Fruit fly (Drosophila melanogaster) whole organism, embryonic: Measurements from ENCODE around the gene CG1738.

ENCODE experiments used
- CG10366 ChIP-seq: fragments of 200-800 bp; sonication (Bioruptor generic); IDR thresholded peaks from 2 replicates; pipeline ENCODE4 v1.3.6; 2022; ENCODE audit warnings: missing biosample characterization, missing genetic modification characterization
- CG12155 ChIP-seq: fragments of 200-800 bp; sonication (Bioruptor generic); optimal IDR thresholded peaks from 3 replicates; lab custom pipeline; 2016; ENCODE audit warnings: missing biosample characterization, missing genetic modification characterization
- CG13894 ChIP-seq: fragments of 200-800 bp; sonication (Bioruptor generic); optimal IDR thresholded peaks from 3 replicates; lab custom pipeline; 2018; ENCODE audit warnings: missing biosample characterization, mild to moderate bottlenecking, missing genetic modification characterization, moderate library complexity
- CG14014 ChIP-seq: fragments of 200-800 bp; sonication (Bioruptor generic); IDR thresholded peaks from 2 replicates; pipeline ENCODE4 v1.3.6; 2022; ENCODE audit warnings: missing biosample characterization, missing genetic modification characterization
- CG15479 ChIP-seq: fragments of 200-800 bp; sonication (Bioruptor generic); optimal IDR thresholded peaks from 3 replicates; lab custom pipeline; 2019; ENCODE audit warnings: missing biosample characterization, mild to moderate bottlenecking, missing genetic modification characterization, moderate library complexity
- CG18262 ChIP-seq: fragments of 200-800 bp; optimal IDR thresholded peaks from 3 replicates; lab custom pipeline; 2019; ENCODE audit warnings: missing biosample characterization, mild to moderate bottlenecking, missing genetic modification characterization, moderate library complexity
- CG32532 ChIP-seq: fragments of 200-800 bp; sonication (Bioruptor generic); IDR thresholded peaks from 2 replicates; pipeline ENCODE4 v1.3.6; 2022; ENCODE audit warnings: missing biosample characterization, missing genetic modification characterization
- CG34422 ChIP-seq: fragments of 200-800 bp; sonication (Bioruptor generic); IDR thresholded peaks from 3 replicates; pipeline ENCODE4 v1.3.6; 2022; ENCODE audit warnings: missing biosample characterization, missing genetic modification characterization
- CG3847 ChIP-seq: fragments of 200-800 bp; sonication (Bioruptor generic); IDR thresholded peaks from 2 replicates; pipeline ENCODE4 v1.3.6; 2022; ENCODE audit warnings: missing biosample characterization, missing genetic modification characterization
- CG43689 ChIP-seq: fragments of 200-800 bp; sonication (Bioruptor generic); IDR thresholded peaks from 2 replicates; pipeline ENCODE4 v1.3.6; 2022; ENCODE audit warnings: missing biosample characterization, missing genetic modification characterization
- CG4707 ChIP-seq: fragments of 200-800 bp; sonication (Bioruptor generic); optimal IDR thresholded peaks from 2 replicates; lab custom pipeline; 2018; ENCODE audit warnings: missing biosample characterization, mild to moderate bottlenecking, missing genetic modification characterization, moderate library complexity
- CG5245 ChIP-seq: fragments of 200-800 bp; sonication (Bioruptor generic); optimal IDR thresholded peaks from 3 replicates; lab custom pipeline; 2016; ENCODE audit warnings: missing biosample characterization, missing genetic modification characterization
- CG7928 ChIP-seq: fragments of 200-800 bp; sonication (Bioruptor generic); optimal IDR thresholded peaks from 2 replicates; lab custom pipeline; 2017; ENCODE audit warnings: missing biosample characterization, mild to moderate bottlenecking, missing genetic modification characterization
- CG8359 ChIP-seq: fragments of 200-800 bp; sonication (Bioruptor generic); optimal IDR thresholded peaks from 2 replicates; lab custom pipeline; 2017; ENCODE audit warnings: missing biosample characterization, mild to moderate bottlenecking, missing genetic modification characterization, borderline replicate concordance
- CG9932 ChIP-seq: fragments of 200-800 bp; sonication (Bioruptor generic); IDR thresholded peaks from 2 replicates; pipeline ENCODE4 v1.3.6; 2022; ENCODE audit warnings: missing biosample characterization, missing genetic modification characterization
- Camta ChIP-seq: fragments of 200-800 bp; sonication (Bioruptor generic); optimal IDR thresholded peaks from 2 replicates; lab custom pipeline; 2016; ENCODE audit warnings: missing biosample characterization, missing genetic modification characterization
- Dip2 ChIP-seq: fragments of 200-800 bp; sonication (Bioruptor generic); IDR thresholded peaks from 2 replicates; pipeline ENCODE4 v1.3.6; 2022; ENCODE audit warnings: missing biosample characterization, missing genetic modification characterization
- Eip74EF ChIP-seq, 2 experiments: fragments of 200-800 bp in 1 of 2; fragments of >200 bp in 1 of 2; sonication (Bioruptor generic) in 1 of 2; optimal IDR thresholded peaks; 2 replicates each; lab custom pipeline; 2017 to 2019; ENCODE audit warnings: missing biosample characterization in 2 of 2, missing genetic modification characterization in 2 of 2, mild to moderate bottlenecking in 1 of 2, moderate library complexity in 1 of 2
- Ets97D ChIP-seq: fragments of 200-800 bp; sonication (Bioruptor generic); optimal IDR thresholded peaks from 3 replicates; lab custom pipeline; 2016; ENCODE audit warnings: missing biosample characterization, missing genetic modification characterization
- Hr51 ChIP-seq, 2 experiments: fragments of 200-800 bp; sonication (Bioruptor generic); optimal IDR thresholded peaks; 2 replicates in 1 of 2; 3 replicates in 1 of 2; lab custom pipeline; 2016 to 2018; ENCODE audit warnings: missing biosample characterization in 2 of 2, missing genetic modification characterization in 2 of 2, mild to moderate bottlenecking in 1 of 2, moderate library complexity in 1 of 2
- Hr78 ChIP-seq, 2 experiments: fragments of 200-800 bp in 1 of 2; fragments of >200 bp in 1 of 2; sonication (Bioruptor generic) in 1 of 2; optimal IDR thresholded peaks; 2 replicates each; lab custom pipeline; 2017 to 2019; ENCODE audit warnings: missing biosample characterization in 2 of 2, missing genetic modification characterization in 2 of 2, mild to moderate bottlenecking in 1 of 2, moderate library complexity in 1 of 2
- Lim3 ChIP-seq: fragments of 200-800 bp; sonication (Bioruptor generic); IDR thresholded peaks from 2 replicates; pipeline ENCODE4 v1.3.6; 2022; ENCODE audit warnings: missing biosample characterization, missing genetic modification characterization
- MBD-R2 ChIP-seq: fragments of 200-800 bp; sonication (Bioruptor generic); IDR thresholded peaks from 2 replicates; pipeline ENCODE4 v1.3.6; 2022; ENCODE audit warnings: missing biosample characterization, missing genetic modification characterization
- MTF-1 ChIP-seq: fragments of 200-800 bp; sonication (Bioruptor generic); optimal IDR thresholded peaks from 2 replicates; lab custom pipeline; 2018; ENCODE audit warnings: missing biosample characterization, mild to moderate bottlenecking, missing genetic modification characterization, borderline replicate concordance
- NC2α ChIP-seq: fragments of 200-800 bp; sonication (Bioruptor generic); optimal IDR thresholded peaks from 2 replicates; lab custom pipeline; 2016; ENCODE audit warnings: missing biosample characterization, missing genetic modification characterization
- NFAT ChIP-seq: fragments of 200-800 bp; sonication (Bioruptor generic); IDR thresholded peaks from 2 replicates; pipeline ENCODE4 v1.3.6; 2022; ENCODE audit warnings: missing biosample characterization, missing genetic modification characterization
- Nf-YB ChIP-seq: fragments of 200-800 bp; sonication (Bioruptor generic); optimal IDR thresholded peaks from 3 replicates; lab custom pipeline; 2019; ENCODE audit warnings: missing biosample characterization, mild to moderate bottlenecking, missing genetic modification characterization, moderate library complexity
- NfI ChIP-seq: fragments of 200-800 bp; sonication (Bioruptor generic); optimal IDR thresholded peaks from 3 replicates; lab custom pipeline; 2018; ENCODE audit warnings: missing biosample characterization, mild to moderate bottlenecking, missing genetic modification characterization, moderate library complexity
- Sry-δ ChIP-seq: fragments of 200-800 bp; sonication (Bioruptor generic); optimal IDR thresholded peaks from 2 replicates; lab custom pipeline; 2016; ENCODE audit warnings: missing biosample characterization, missing genetic modification characterization
- bcd ChIP-seq: fragments of 200-800 bp; sonication (Bioruptor generic); optimal IDR thresholded peaks from 2 replicates; lab custom pipeline; 2017; ENCODE audit warnings: missing biosample characterization, mild to moderate bottlenecking, missing genetic modification characterization
- ci ChIP-seq: fragments of 200-800 bp; sonication (Bioruptor generic); IDR thresholded peaks from 3 replicates; pipeline ENCODE4 v1.3.6; 2022; ENCODE audit warnings: missing biosample characterization, missing genetic modification characterization
- crp ChIP-seq, 2 experiments: fragments of 200-800 bp; sonication (Bioruptor generic); optimal IDR thresholded peaks; 2 replicates in 1 of 2; 3 replicates in 1 of 2; lab custom pipeline; 2017; ENCODE audit warnings: missing biosample characterization in 2 of 2, missing genetic modification characterization in 2 of 2, mild to moderate bottlenecking in 1 of 2, moderate library complexity in 1 of 2
- dimm ChIP-seq: fragments of 200-800 bp; sonication (Bioruptor generic); IDR thresholded peaks from 2 replicates; pipeline ENCODE4 v1.3.6; 2022; ENCODE audit warnings: missing biosample characterization, missing genetic modification characterization
- insv ChIP-seq, 2 experiments: fragments of 200-800 bp; sonication (Bioruptor generic); optimal IDR thresholded peaks; 3 replicates each; lab custom pipeline; 2016 to 2018; ENCODE audit warnings: missing biosample characterization in 2 of 2, missing genetic modification characterization in 2 of 2
- ken ChIP-seq: fragments of 200-800 bp; sonication (Bioruptor generic); IDR thresholded peaks from 3 replicates; pipeline ENCODE4 v1.3.6; 2022; ENCODE audit warnings: missing biosample characterization, missing genetic modification characterization
- mld ChIP-seq: fragments of 200-800 bp; sonication (Bioruptor generic); IDR thresholded peaks from 3 replicates; pipeline ENCODE4 v1.3.6; 2022; ENCODE audit warnings: missing biosample characterization, missing genetic modification characterization; ENCODE audit not compliant: partially characterized antibody
- nmo ChIP-seq: fragments of 200-800 bp; sonication (Bioruptor generic); optimal IDR thresholded peaks from 2 replicates; lab custom pipeline; 2018; ENCODE audit warnings: missing biosample characterization, mild to moderate bottlenecking, missing genetic modification characterization, moderate library complexity
- pnt ChIP-seq: fragments of 200-800 bp; sonication (Bioruptor generic); optimal IDR thresholded peaks from 3 replicates; lab custom pipeline; 2016; ENCODE audit warnings: missing biosample characterization, missing genetic modification characterization
- psq ChIP-seq: fragments of 200-800 bp; sonication (Bioruptor generic); optimal IDR thresholded peaks from 2 replicates; lab custom pipeline; 2017; ENCODE audit warnings: missing biosample characterization, missing genetic modification characterization
- rib ChIP-seq: fragments of 200-800 bp; sonication (Bioruptor generic); IDR thresholded peaks from 2 replicates; pipeline ENCODE4 v1.3.6; 2022; ENCODE audit warnings: missing biosample characterization, missing genetic modification characterization
- ro ChIP-seq: fragments of 200-800 bp; sonication (Bioruptor generic); IDR thresholded peaks from 2 replicates; pipeline ENCODE4 v1.3.6; 2022; ENCODE audit warnings: missing biosample characterization, missing genetic modification characterization
- sd ChIP-seq: fragments of 200-800 bp; sonication (Bioruptor generic); optimal IDR thresholded peaks from 3 replicates; lab custom pipeline; 2018; ENCODE audit warnings: missing biosample characterization, mild to moderate bottlenecking, missing genetic modification characterization, moderate library complexity
- slbo ChIP-seq: fragments of 200-800 bp; sonication (Bioruptor generic); IDR thresholded peaks from 2 replicates; pipeline ENCODE4 v1.3.6; 2022; ENCODE audit warnings: missing biosample characterization, missing genetic modification characterization
- stwl ChIP-seq: fragments of 200-800 bp; sonication (Bioruptor generic); optimal IDR thresholded peaks from 3 replicates; lab custom pipeline; 2018; ENCODE audit warnings: missing biosample characterization, mild to moderate bottlenecking, missing genetic modification characterization, moderate library complexity
- tll ChIP-seq, 2 experiments: fragments of 200-800 bp in 1 of 2; fragments of >200 bp in 1 of 2; sonication (Bioruptor generic) in 1 of 2; optimal IDR thresholded peaks; 2 replicates each; lab custom pipeline; 2017 to 2019; ENCODE audit warnings: missing biosample characterization in 2 of 2, missing genetic modification characterization in 2 of 2, mild to moderate bottlenecking in 1 of 2, moderate library complexity in 1 of 2
- trem ChIP-seq: fragments of 200-800 bp; optimal IDR thresholded peaks from 3 replicates; lab custom pipeline; 2019; ENCODE audit warnings: missing biosample characterization, mild to moderate bottlenecking, missing genetic modification characterization, moderate library complexity
- wor ChIP-seq: fragments of 200-800 bp; sonication (Bioruptor generic); IDR thresholded peaks from 2 replicates; pipeline ENCODE4 v1.3.6; 2022; ENCODE audit warnings: missing biosample characterization, missing genetic modification characterization
- zfh2 ChIP-seq: fragments of 200-800 bp; sonication (Bioruptor generic); optimal IDR thresholded peaks from 2 replicates; lab custom pipeline; 2016; ENCODE audit warnings: missing biosample characterization, missing genetic modification characterization

CG1738 gene

DNA sequence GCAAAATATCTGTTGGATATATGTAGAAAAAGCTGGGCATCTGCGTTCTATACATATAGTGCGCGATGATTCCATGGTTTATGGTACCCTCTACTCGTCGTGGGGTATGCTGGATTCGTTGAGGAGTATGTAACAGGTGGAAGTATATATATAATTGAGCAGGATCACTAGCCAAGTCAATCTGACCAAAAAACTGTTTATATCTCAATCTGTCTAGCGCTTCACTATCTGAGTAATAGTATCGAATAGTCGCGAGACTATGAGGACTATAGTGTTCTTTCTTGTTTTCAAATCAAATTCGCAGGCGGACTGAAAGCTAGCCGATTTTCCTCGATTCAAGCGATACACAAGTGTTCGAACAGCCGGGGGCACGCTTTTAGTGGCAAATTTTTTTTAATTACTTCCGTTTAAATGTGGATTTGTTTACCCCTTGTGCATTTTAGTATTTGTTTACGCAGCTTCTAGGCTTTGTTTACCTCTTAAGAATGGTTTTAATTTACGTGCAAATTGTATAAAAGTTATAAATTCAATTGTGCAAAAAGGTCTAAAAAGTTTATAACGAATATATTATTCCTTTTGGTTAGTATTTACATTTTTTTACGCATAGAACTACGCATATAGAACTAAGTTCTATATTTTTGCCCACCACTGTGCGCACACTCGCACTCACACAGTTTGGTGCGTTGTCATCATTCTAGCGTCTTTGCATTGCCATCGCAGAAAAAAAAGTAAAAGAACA is 41.9 kb downstream of the CG1738 start (continued):
- TF ChIP-seq crp (GFP tag; optimal IDR thresholded peaks at IDR 0.05; lab: Kevin White, UChicago) (peak in 1 of 2 experiments; percentile 27), slbo (peak; percentile 93), Hr51 (GFP tag; optimal IDR thresholded peaks at IDR 0.05; lab: Kevin White, UChicago) (peak; percentile 72 to 76), MTF-1 (GFP tag; lab: Kevin White, UChicago) (peak; percentile 57), CG8359 (GFP tag; lab: Kevin White, UChicago) (peak; percentile 20), pnt (GFP tag; lab: Kevin White, UChicago) (peak; percentile 77), NFAT (GFP tag; lab: Robert Waterston, UW) (peak; percentile 86), CG43689 (0 out of 2 replicates have a peak, but pooled peaks have one; percentile 47), ro (GFP tag; lab: Robert Waterston, UW) (peak; percentile 71), Camta (GFP tag; lab: Kevin White, UChicago) (peak; percentile 70), Sry-δ (peak; percentile 28), NC2α (GFP tag; lab: Kevin White, UChicago) (peak; percentile 31), NfI (GFP tag; lab: Kevin White, UChicago) (peak; percentile 78), CG9932 (GFP tag; lab: Robert Waterston, UW) (peak; percentile 91), mld (GFP tag; lab: Robert Waterston, UW) (0 out of 3 replicates have a peak, but pooled peaks have one; percentile 26), Nf-YB (GFP tag; lab: Kevin White, UChicago) (peak; percentile 34), Lim3 (GFP tag; lab: Robert Waterston, UW) (peak; percentile 48; the same call in 1 of the 2 replicates), dimm (GFP tag; lab: Robert Waterston, UW) (peak; percentile 69), Ets97D (GFP tag; lab: Kevin White, UChicago) (peak; percentile 58), CG12155 (GFP tag; lab: Kevin White, UChicago) (peak; percentile 74), insv (GFP tag; optimal IDR thresholded peaks at IDR 0.05; lab: Kevin White, UChicago) (no peak), nmo (peak; percentile 83), CG5245 (GFP tag; lab: Kevin White, UChicago) (peak; percentile 67), CG10366 (GFP tag; lab: Robert Waterston, UW) (peak; percentile 84), CG34422 (peak; percentile 76), zfh2 (peak; percentile 80), stwl (tag; lab: Kevin White, UChicago) (no peak), ci (GFP tag; lab: Robert Waterston, UW) (peak; percentile 90), CG3847 (GFP tag; lab: Robert Waterston, UW) (peak; percentile 79), CG15479 (no peak), tll (GFP tag; optimal IDR thresholded peaks at IDR 0.05; lab: Kevin White, UChicago) (no peak), bcd (GFP tag; lab: Kevin White, UChicago) (peak; percentile 77), CG7928 (GFP tag; lab: Kevin White, UChicago) (peak; percentile 39), Eip74EF (GFP tag; optimal IDR thresholded peaks at IDR 0.05; lab: Kevin White, UChicago) (peak in 1 of 2 experiments; percentile 25), Dip2 (GFP tag; lab: Robert Waterston, UW) (no peak), MBD-R2 (GFP tag; lab: Robert Waterston, UW) (peak; percentile 68), Hr78 (GFP tag; optimal IDR thresholded peaks at IDR 0.05; lab: Kevin White, UChicago) (peak in 1 of 2 experiments; percentile 25), wor (GFP tag; lab: Robert Waterston, UW) (no peak), trem (peak; percentile 12), CG14014 (GFP tag; lab: Robert Waterston, UW) (peak; percentile 86), rib (peak; percentile 86), CG4707 (GFP tag; lab: Kevin White, UChicago) (peak; percentile 42), ken (GFP tag; lab: Robert Waterston, UW) (peak; percentile 84), sd (peak; percentile 43), psq (GFP tag; lab: Kevin White, UChicago) (no peak), CG32532 (GFP tag; lab: Robert Waterston, UW) (peak; percentile 93), CG18262 (peak; percentile 79), CG13894 (peak; percentile 58)
